Fruit fly (Drosophila melanogaster) whole organism, prepupa: ENCODE results near the gene Glut3.
A peak's percentile ranks its signal among the peaks of the same experiment; 100 is the strongest.

ENCODE experiments used
- CG10631 ChIP-seq: fragments of 200-800 bp; sonication (Bioruptor generic); optimal IDR thresholded peaks from 2 replicates; lab custom pipeline; 2016; ENCODE audit warnings: missing biosample characterization, missing genetic modification characterization
- CG11294 ChIP-seq: fragments of 200-800 bp; sonication (Bioruptor generic); IDR thresholded peaks from 2 replicates; pipeline ENCODE4 v1.3.6; 2022; ENCODE audit warnings: missing biosample characterization, missing genetic modification characterization
- CG11762 ChIP-seq: fragments of 200-800 bp; sonication (Bioruptor generic); optimal IDR thresholded peaks from 3 replicates; lab custom pipeline; 2016; ENCODE audit warnings: missing biosample characterization, missing genetic modification characterization; ENCODE audit not compliant: insufficient read depth
- CG11902 ChIP-seq: fragments of 200-800 bp; sonication (Bioruptor generic); optimal IDR thresholded peaks from 3 replicates; lab custom pipeline; 2016; ENCODE audit warnings: missing biosample characterization, missing genetic modification characterization
- CG1621 ChIP-seq: fragments of 200-800 bp; sonication (Bioruptor generic); optimal IDR thresholded peaks from 3 replicates; lab custom pipeline; 2018; ENCODE audit warnings: missing biosample characterization, mild to moderate bottlenecking, missing genetic modification characterization
- CG16779 ChIP-seq: fragments of 200-800 bp; sonication (Bioruptor generic); optimal IDR thresholded peaks from 3 replicates; lab custom pipeline; 2017; ENCODE audit warnings: missing biosample characterization, mild to moderate bottlenecking, missing genetic modification characterization
- CG31627 ChIP-seq: fragments of 200-800 bp; sonication (Bioruptor generic); optimal IDR thresholded peaks from 3 replicates; lab custom pipeline; 2016; ENCODE audit warnings: missing biosample characterization, missing genetic modification characterization
- CG32006 ChIP-seq: fragments of 200-800 bp; sonication (Bioruptor generic); optimal IDR thresholded peaks from 3 replicates; lab custom pipeline; 2017; ENCODE audit warnings: missing biosample characterization, mild to moderate bottlenecking, missing genetic modification characterization
- CG6276 ChIP-seq: fragments of 200-800 bp; sonication (Bioruptor generic); optimal IDR thresholded peaks from 2 replicates; lab custom pipeline; 2017; ENCODE audit warnings: missing biosample characterization, mild to moderate bottlenecking, missing genetic modification characterization
- CG6854 ChIP-seq: fragments of 200-800 bp; sonication (Bioruptor generic); optimal IDR thresholded peaks from 2 replicates; lab custom pipeline; 2017; ENCODE audit warnings: missing biosample characterization, mild to moderate bottlenecking, missing genetic modification characterization
- CG7368 ChIP-seq: fragments of 200-800 bp; sonication (Bioruptor generic); optimal IDR thresholded peaks from 3 replicates; lab custom pipeline; 2016; ENCODE audit warnings: missing biosample characterization, missing genetic modification characterization
- CG8119 ChIP-seq: fragments of 200-800 bp; sonication (Bioruptor generic); IDR thresholded peaks from 3 replicates; pipeline ENCODE4 v1.3.6; 2022; ENCODE audit warnings: missing biosample characterization, missing genetic modification characterization
- CG8319 ChIP-seq: fragments of 200-800 bp; sonication (Bioruptor generic); optimal IDR thresholded peaks from 3 replicates; lab custom pipeline; 2016; ENCODE audit warnings: missing biosample characterization, missing genetic modification characterization
- CG9139 ChIP-seq: fragments of 200-800 bp; sonication (Bioruptor generic); optimal IDR thresholded peaks from 3 replicates; lab custom pipeline; 2017; ENCODE audit warnings: missing biosample characterization, mild to moderate bottlenecking, missing genetic modification characterization
- Eip75B ChIP-seq: fragments of 200-800 bp; sonication (Bioruptor generic); optimal IDR thresholded peaks from 3 replicates; lab custom pipeline; 2016; ENCODE audit warnings: missing biosample characterization, missing genetic modification characterization
- Eip78C ChIP-seq: fragments of 200-800 bp; sonication (Bioruptor generic); peaks from one replicate; lab custom pipeline; 2016; ENCODE audit warnings: missing biosample characterization, missing genetic modification characterization
- Eip93F ChIP-seq: fragments of 200-800 bp; sonication (Bioruptor generic); optimal IDR thresholded peaks from 2 replicates; lab custom pipeline; 2016; ENCODE audit warnings: missing biosample characterization, mild to moderate bottlenecking, missing genetic modification characterization
- Ets21C ChIP-seq: fragments of 200-800 bp; sonication (Bioruptor generic); optimal IDR thresholded peaks from 3 replicates; lab custom pipeline; 2016; ENCODE audit warnings: missing biosample characterization, missing genetic modification characterization
- Ets96B ChIP-seq: fragments of 200-800 bp; optimal IDR thresholded peaks from 2 replicates; lab custom pipeline; 2019; ENCODE audit warnings: missing biosample characterization, mild to moderate bottlenecking, missing genetic modification characterization, moderate library complexity
- Gug ChIP-seq: fragments of 200-800 bp; sonication (Bioruptor generic); IDR thresholded peaks from 2 replicates; pipeline ENCODE4 v1.3.6; 2022; ENCODE audit warnings: missing biosample characterization, missing genetic modification characterization
- Hr38 ChIP-seq: sonication (Bioruptor generic); optimal IDR thresholded peaks from 2 replicates; lab custom pipeline; 2016; ENCODE audit warnings: missing biosample characterization, missing genetic modification characterization
- Hr4 ChIP-seq: fragments of 200-800 bp; sonication (Bioruptor generic); optimal IDR thresholded peaks from 3 replicates; lab custom pipeline; 2016; ENCODE audit warnings: missing biosample characterization, missing genetic modification characterization
- Lpt ChIP-seq: fragments of 200-800 bp; sonication (Bioruptor generic); optimal IDR thresholded peaks from 3 replicates; lab custom pipeline; 2016; ENCODE audit warnings: missing biosample characterization, missing genetic modification characterization
- OdsH ChIP-seq: fragments of 200-800 bp; sonication (Bioruptor generic); optimal IDR thresholded peaks from 3 replicates; lab custom pipeline; 2016; ENCODE audit warnings: missing biosample characterization, missing genetic modification characterization
- Smox ChIP-seq: fragments of 200-800 bp; sonication (Bioruptor generic); optimal IDR thresholded peaks from 3 replicates; lab custom pipeline; 2016; ENCODE audit warnings: missing biosample characterization, missing genetic modification characterization
- Sox102F ChIP-seq: fragments of 200-800 bp; sonication (Bioruptor generic); optimal IDR thresholded peaks from 2 replicates; lab custom pipeline; 2016; ENCODE audit warnings: missing biosample characterization, mild to moderate bottlenecking, missing genetic modification characterization
- Sox14 ChIP-seq: fragments of 200-800 bp; sonication (Bioruptor generic); optimal IDR thresholded peaks from 3 replicates; lab custom pipeline; 2016; ENCODE audit warnings: missing biosample characterization, missing genetic modification characterization
- Sox15 ChIP-seq: fragments of 200-800 bp; sonication (Bioruptor generic); optimal IDR thresholded peaks from 3 replicates; lab custom pipeline; 2016; ENCODE audit warnings: missing biosample characterization, missing genetic modification characterization
- dac ChIP-seq: fragments of 200-800 bp; sonication (Bioruptor generic); optimal IDR thresholded peaks from 2 replicates; lab custom pipeline; 2017; ENCODE audit warnings: missing biosample characterization, mild to moderate bottlenecking, missing genetic modification characterization
- dsx ChIP-seq: fragments of 200-800 bp; optimal IDR thresholded peaks from 3 replicates; lab custom pipeline; 2019; ENCODE audit warnings: missing biosample characterization, mild to moderate bottlenecking, missing genetic modification characterization, moderate library complexity; ENCODE audit not compliant: poor library complexity, severe bottlenecking
- eg ChIP-seq: fragments of 200-800 bp; sonication (Bioruptor generic); IDR thresholded peaks from 3 replicates; pipeline ENCODE4 v1.3.6; 2022; ENCODE audit warnings: missing biosample characterization, missing genetic modification characterization
- fd59A ChIP-seq: fragments of 200-800 bp; sonication (Bioruptor generic); optimal IDR thresholded peaks from 2 replicates; lab custom pipeline; 2017; ENCODE audit warnings: missing biosample characterization, mild to moderate bottlenecking, missing genetic modification characterization, missing genetic modification reagents
- fd85E ChIP-seq: fragments of 200-800 bp; sonication (Bioruptor generic); optimal IDR thresholded peaks from 3 replicates; lab custom pipeline; 2016; ENCODE audit warnings: missing biosample characterization, missing genetic modification characterization
- fkh ChIP-seq: fragments of 200-800 bp; sonication (Bioruptor generic); optimal IDR thresholded peaks from 3 replicates; lab custom pipeline; 2017; ENCODE audit warnings: missing biosample characterization, mild to moderate bottlenecking, missing genetic modification characterization, moderate library complexity
- lz ChIP-seq: fragments of 200-800 bp; sonication (Bioruptor generic); optimal IDR thresholded peaks from 3 replicates; lab custom pipeline; 2016; ENCODE audit warnings: missing biosample characterization, missing genetic modification characterization
- net ChIP-seq: fragments of 200-800 bp; sonication (Bioruptor generic); optimal IDR thresholded peaks from 3 replicates; lab custom pipeline; 2016; ENCODE audit warnings: missing biosample characterization, missing genetic modification characterization
- pdm3 ChIP-seq: fragments of 200-800 bp; sonication (Bioruptor generic); optimal IDR thresholded peaks from 3 replicates; lab custom pipeline; 2016; ENCODE audit warnings: missing biosample characterization, missing genetic modification characterization
- salr ChIP-seq, 2 experiments: fragments of 200-800 bp; sonication (Bioruptor generic); optimal IDR thresholded peaks; 3 replicates each; lab custom pipeline; 2016 to 2018; ENCODE audit warnings: missing biosample characterization in 2 of 2, missing genetic modification characterization in 2 of 2, mild to moderate bottlenecking in 1 of 2
- ss ChIP-seq, 2 experiments: fragments of 200-800 bp; sonication (Bioruptor generic); optimal IDR thresholded peaks; 2 replicates in 1 of 2; 3 replicates in 1 of 2; lab custom pipeline; 2017 to 2018; ENCODE audit warnings: mild to moderate bottlenecking in 2 of 2, missing biosample characterization in 2 of 2, missing genetic modification characterization in 2 of 2, moderate library complexity in 1 of 2
- svp ChIP-seq: fragments of 200-800 bp; sonication (Bioruptor generic); peaks from one replicate; lab custom pipeline; 2016; ENCODE audit warnings: missing biosample characterization, missing genetic modification characterization
- topi ChIP-seq: fragments of 200-800 bp; sonication (Bioruptor generic); optimal IDR thresholded peaks from 3 replicates; lab custom pipeline; 2016; ENCODE audit warnings: missing biosample characterization, missing genetic modification characterization
- vri ChIP-seq: fragments of 200-800 bp; sonication (Bioruptor generic); optimal IDR thresholded peaks from 3 replicates; lab custom pipeline; 2016; ENCODE audit warnings: missing biosample characterization, mild to moderate bottlenecking, missing genetic modification characterization

The Glut3 gene

dm6 chr3R:16750029-16750619 lies 38.0 kb upstream of the Glut3 start:
- TF ChIP-seq dsx (GFP tag; lab: Kevin White, UChicago) (no peak), ss (GFP tag; optimal IDR thresholded peaks at IDR 0.05; lab: Kevin White, UChicago) (no peak), CG31627 (GFP tag; lab: Kevin White, UChicago) (no peak), Ets96B (tag; lab: Kevin White, UChicago) (no peak), fd59A (GFP tag; lab: Kevin White, UChicago) (no peak), svp (GFP tag; lab: Kevin White, UChicago) (no peak), CG6854 (GFP tag; lab: Kevin White, UChicago) (no peak)

- TF ChIP-seq CG10631 (GFP tag; lab: Kevin White, UChicago) (no peak), Hr38 (no peak), OdsH (GFP tag; lab: Kevin White, UChicago) (no peak), CG9139 (GFP tag; lab: Kevin White, UChicago) (no peak), CG8319 (no peak), Lpt (no peak), vri (GFP tag; lab: Kevin White, UChicago) (no peak), CG16779 (tag; lab: Kevin White, UChicago) (no peak), CG11902 (GFP tag; lab: Kevin White, UChicago) (no peak), Sox14 (GFP tag; lab: Kevin White, UChicago) (no peak), CG7368 (GFP tag; lab: Kevin White, UChicago) (no peak), lz (no peak), Hr4 (GFP tag; lab: Kevin White, UChicago) (no peak), net (GFP tag; lab: Kevin White, UChicago) (no peak), Eip93F (GFP tag; lab: Kevin White, UChicago) (no peak), CG11294 (GFP tag; lab: Robert Waterston, UW) (no peak), fd85E (GFP tag; lab: Kevin White, UChicago) (no peak)
Observed at dm6 chr3R:16751234-16751633, 36.9 kb upstream of the Glut3 start, which contains the start of gene CG31275. CG31275 (minus strand) TSS chr3R:16751334.

- TF ChIP-seq CG1621 (tag; lab: Kevin White, UChicago) (no peak), Eip78C (GFP tag; lab: Kevin White, UChicago) (no peak), topi (GFP tag; lab: Kevin White, UChicago) (no peak), Smox (GFP tag; lab: Kevin White, UChicago) (no peak), svp (GFP tag; lab: Kevin White, UChicago) (no peak), Gug (GFP tag; lab: Robert Waterston, UW) (no peak), CG11762 (GFP tag; lab: Kevin White, UChicago) (no peak), Sox15 (GFP tag; lab: Kevin White, UChicago) (no peak), Hr4 (GFP tag; lab: Kevin White, UChicago) (no peak), CG11902 (GFP tag; lab: Kevin White, UChicago) (no peak), Sox102F (GFP tag; lab: Kevin White, UChicago) (no peak), Hr38 (no peak), pdm3 (GFP tag; lab: Kevin White, UChicago) (no peak)
Observed at dm6 chr3R:16754874-16755273, 33.2 kb upstream of the Glut3 start.

- TF ChIP-seq Ets21C (no peak), fkh (no peak), svp (GFP tag; lab: Kevin White, UChicago) (no peak), salr (GFP tag; optimal IDR thresholded peaks at IDR 0.05; lab: Kevin White, UChicago) (peak in 1 of 2 experiments; percentile 38), CG8119 (peak; percentile 43; the same call in 1 of the 3 replicates), eg (GFP tag; lab: Robert Waterston, UW) (peak; percentile 76), Eip75B (GFP tag; lab: Kevin White, UChicago) (no peak), CG32006 (GFP tag; lab: Kevin White, UChicago) (peak; percentile 49), Ets96B (tag; lab: Kevin White, UChicago) (no peak), CG11902 (GFP tag; lab: Kevin White, UChicago) (no peak), dac (GFP tag; lab: Kevin White, UChicago) (peak; percentile 28), CG6276 (GFP tag; lab: Kevin White, UChicago) (peak; percentile 15), ss (GFP tag; optimal IDR thresholded peaks at IDR 0.05; lab: Kevin White, UChicago) (peak in 1 of 2 experiments; percentile 19)
Observed at dm6 chr3R:16763435-16763834, 24.7 kb upstream of the Glut3 start.
